Worm (Caenorhabditis elegans) whole organism, midembryonic: Measurements from ENCODE around the gene ugt-37.

Experiments
- klf-2 ChIP-seq: fragments of 200-800 bp; sonication (Bioruptor generic); conservative IDR thresholded peaks from 2 replicates; pipeline ENCODE4 v1.3.6; 2022; ENCODE audit warnings: missing genetic modification reagents, missing genetic modification characterization, missing compliant biosample characterization
- med-1 ChIP-seq: sonication (generic microtip); optimal IDR thresholded peaks from 2 replicates; lab custom pipeline; 2017; ENCODE audit warnings: missing genetic modification characterization, mild to moderate bottlenecking, missing compliant biosample characterization, antibody characterized with exemption, missing genetic modification reagents; ENCODE audit not compliant: insufficient read depth
- tab-1 ChIP-seq: fragments of 200-800 bp; sonication (Bioruptor generic); IDR thresholded peaks from 2 replicates; pipeline ENCODE4 v1.3.6; 2022; ENCODE audit warnings: missing genetic modification characterization, missing compliant biosample characterization
- ztf-29 ChIP-seq: fragments of 200-800 bp; sonication (Bioruptor generic); IDR thresholded peaks from 2 replicates; pipeline ENCODE4 v1.3.6; 2022; ENCODE audit warnings: missing genetic modification reagents, missing genetic modification characterization, missing compliant biosample characterization

DNA sequence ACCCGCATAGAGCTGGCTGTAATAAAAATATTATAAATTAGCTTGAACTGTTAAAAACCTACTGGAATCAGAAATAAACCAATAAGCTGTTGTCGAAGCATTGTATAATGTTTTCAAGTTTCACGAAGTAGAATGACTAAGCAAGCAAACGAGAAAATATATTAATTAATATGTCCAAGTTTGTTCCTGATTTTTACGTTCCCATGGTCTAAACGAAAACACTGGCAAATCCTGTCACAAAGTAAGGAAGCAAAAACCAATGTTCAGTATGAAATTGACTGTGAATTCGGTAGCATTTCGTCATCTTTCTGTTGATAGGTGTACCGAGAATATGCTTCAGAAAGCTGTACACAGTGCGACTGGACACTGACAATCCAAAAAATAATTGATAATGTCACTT is 24.9 kb downstream of the ugt-37 start, which contains the start of gene srx-34:
- TF ChIP-seq med-1 (no peak), ztf-29 (no peak), tab-1 (GFP tag; lab: Robert Waterston, UW) (no peak), klf-2 (GFP tag; lab: Robert Waterston, UW) (no peak)
